Worm (Caenorhabditis elegans) whole organism, L4 larva: ENCODE data around the gene efn-3.

Source experiments
- D1046.2 ChIP-seq: fragments of 200-800 bp; sonication (Bioruptor generic); IDR thresholded peaks from 2 replicates; pipeline ENCODE4 v1.3.6; 2022; ENCODE audit warnings: missing genetic modification characterization, missing compliant biosample characterization
- F26F4.8 ChIP-seq: fragments of 200-800 bp; sonication (Bioruptor generic); conservative IDR thresholded peaks from 2 replicates; pipeline ENCODE4 v1.3.6; 2022; ENCODE audit warnings: missing genetic modification characterization, missing compliant biosample characterization
- F37D6.2 ChIP-seq: sonication (generic microtip); optimal IDR thresholded peaks from 2 replicates; lab custom pipeline; 2016; ENCODE audit warnings: mild to moderate bottlenecking, missing genetic modification characterization, missing compliant biosample characterization
- F44E2.7 ChIP-seq: fragments of 200-800 bp; sonication (Bioruptor generic); IDR thresholded peaks from 2 replicates; pipeline ENCODE4 v2.1.2; 2022; ENCODE audit warnings: missing genetic modification characterization, missing compliant biosample characterization
- Y48G9A.11 ChIP-seq: fragments of 200-800 bp; sonication (Bioruptor generic); IDR thresholded peaks from 2 replicates; pipeline ENCODE4 v1.3.6; 2022; ENCODE audit warnings: missing genetic modification reagents, missing genetic modification characterization, missing compliant biosample characterization
- ZK546.5 ChIP-seq, 2 experiments: sonication (generic microtip); optimal IDR thresholded peaks; 2 replicates each; lab custom pipeline; 2017; ENCODE audit warnings: missing biosample characterization in 2 of 2, missing genetic modification characterization in 2 of 2
- arid-1 ChIP-seq: fragments of 200-800 bp; sonication (Bioruptor generic); conservative IDR thresholded peaks from 2 replicates; pipeline ENCODE4 v1.3.6; 2022; ENCODE audit warnings: missing genetic modification reagents, missing genetic modification characterization, missing compliant biosample characterization
- ceh-20 ChIP-seq: fragments of 200-800 bp; sonication (Bioruptor generic); IDR thresholded peaks from 2 replicates; pipeline ENCODE4 v1.3.6; 2022; ENCODE audit warnings: missing genetic modification reagents, missing genetic modification characterization, missing compliant biosample characterization
- ctbp-1 ChIP-seq: fragments of 200-800 bp; sonication (Bioruptor generic); IDR thresholded peaks from 2 replicates; pipeline ENCODE4 v1.3.6; 2022; ENCODE audit warnings: missing genetic modification reagents, missing genetic modification characterization, missing compliant biosample characterization
- daf-12 ChIP-seq: fragments of 150-350 bp; optimal IDR thresholded peaks from 2 replicates; lab custom pipeline; 2014; ENCODE audit warnings: missing biosample characterization, missing genetic modification reagents, missing genetic modification characterization
- daf-16 ChIP-seq, 3 experiments: sonication (generic microtip); optimal IDR thresholded peaks; 2 replicates each; lab custom pipeline; 2016 to 2017; ENCODE audit warnings: missing genetic modification characterization in 3 of 3, missing genetic modification reagents in 3 of 3, mild to moderate bottlenecking in 2 of 3, missing compliant biosample characterization in 2 of 3, missing biosample characterization in 1 of 3, moderate library complexity in 1 of 3
- daf-19 ChIP-seq: fragments of 200-800 bp; sonication (Bioruptor generic); conservative IDR thresholded peaks from 2 replicates; pipeline ENCODE4 v1.3.6; 2022; ENCODE audit warnings: missing genetic modification characterization, missing compliant biosample characterization
- dmd-8 ChIP-seq: fragments of 200-800 bp; sonication (Bioruptor generic); IDR thresholded peaks from 2 replicates; pipeline ENCODE4 v1.3.6; 2022; ENCODE audit warnings: missing genetic modification characterization, missing compliant biosample characterization
- dmd-9 ChIP-seq: fragments of 200-800 bp; sonication (Bioruptor generic); IDR thresholded peaks from 2 replicates; pipeline ENCODE4 v1.3.6; 2022; ENCODE audit warnings: missing genetic modification reagents, missing genetic modification characterization, missing compliant biosample characterization
- dve-1 ChIP-seq: sonication (generic microtip); optimal IDR thresholded peaks from 2 replicates; lab custom pipeline; 2017; ENCODE audit warnings: antibody characterized with exemption, mild to moderate bottlenecking, missing genetic modification characterization, missing compliant biosample characterization; ENCODE audit not compliant: insufficient read depth
- egl-27 ChIP-seq: sonication (generic microtip); optimal IDR thresholded peaks from 3 replicates; lab custom pipeline; 2017; ENCODE audit warnings: missing biosample characterization, missing genetic modification reagents, missing genetic modification characterization
- egl-43 ChIP-seq: fragments of 200-800 bp; sonication (Bioruptor generic); IDR thresholded peaks from 2 replicates; pipeline ENCODE4 v1.3.6; 2022; ENCODE audit warnings: missing genetic modification reagents, missing genetic modification characterization, missing compliant biosample characterization
- fos-1 ChIP-seq: fragments of 150-350 bp; optimal IDR thresholded peaks from 2 replicates; lab custom pipeline; 2014; ENCODE audit warnings: missing biosample characterization, missing genetic modification characterization
- gei-8 ChIP-seq: fragments of 200-800 bp; sonication (Bioruptor generic); optimal IDR thresholded peaks from 2 replicates; lab custom pipeline; 2018; ENCODE audit warnings: mild to moderate bottlenecking, missing genetic modification characterization, missing compliant biosample characterization
- hif-1 ChIP-seq, 2 experiments: sonication (generic microtip); optimal IDR thresholded peaks; 2 replicates each; lab custom pipeline; 2016 to 2017; ENCODE audit warnings: missing compliant biosample characterization in 2 of 2, missing genetic modification characterization in 2 of 2, missing genetic modification reagents in 2 of 2, missing genotype in 2 of 2, mild to moderate bottlenecking in 1 of 2
- lim-7 ChIP-seq: fragments of 200-800 bp; sonication (Bioruptor generic); IDR thresholded peaks from 2 replicates; pipeline ENCODE4 v1.3.6; 2022; ENCODE audit warnings: missing genetic modification characterization, missing compliant biosample characterization
- lin-15B ChIP-seq: fragments of 150-350 bp; sonication (generic microtip); optimal IDR thresholded peaks from 3 replicates; lab custom pipeline; 2014; ENCODE audit warnings: missing biosample characterization, missing genetic modification characterization
- lin-29 ChIP-seq: fragments of 200-800 bp; sonication (Bioruptor generic); IDR thresholded peaks from 2 replicates; pipeline ENCODE4 v1.3.6; 2022; ENCODE audit warnings: missing genetic modification reagents, missing genetic modification characterization, missing compliant biosample characterization
- lin-38 ChIP-seq: fragments of 200-800 bp; sonication (Bioruptor generic); IDR thresholded peaks from 2 replicates; pipeline ENCODE4 v1.3.6; 2022; ENCODE audit warnings: missing genetic modification reagents, missing genetic modification characterization, missing compliant biosample characterization
- lin-39 ChIP-seq: fragments of 150-350 bp; optimal IDR thresholded peaks from 2 replicates; lab custom pipeline; 2014; ENCODE audit warnings: missing biosample characterization, missing genetic modification reagents, missing genetic modification characterization
- mep-1 ChIP-seq: fragments of 150-350 bp; sonication (generic microtip); optimal IDR thresholded peaks from 3 replicates; lab custom pipeline; 2014; ENCODE audit warnings: missing biosample characterization, missing genetic modification characterization
- nhr-111 ChIP-seq: fragments of 200-800 bp; sonication (Bioruptor generic); optimal IDR thresholded peaks from 2 replicates; lab custom pipeline; 2018; ENCODE audit warnings: mild to moderate bottlenecking, missing genetic modification characterization, missing compliant biosample characterization
- nhr-237 ChIP-seq: sonication (generic microtip); optimal IDR thresholded peaks from 2 replicates; lab custom pipeline; 2017; ENCODE audit warnings: missing biosample characterization, missing genetic modification characterization
- nhr-41 ChIP-seq: fragments of 200-800 bp; sonication (Bioruptor generic); IDR thresholded peaks from 2 replicates; pipeline ENCODE4 v1.3.6; 2022; ENCODE audit warnings: missing genetic modification reagents, missing genetic modification characterization, missing compliant biosample characterization
- nhr-48 ChIP-seq: sonication (generic microtip); optimal IDR thresholded peaks from 2 replicates; lab custom pipeline; 2016; ENCODE audit warnings: mild to moderate bottlenecking, missing genetic modification characterization, missing compliant biosample characterization
- nhr-76 ChIP-seq: fragments of 150-350 bp; optimal IDR thresholded peaks from 2 replicates; lab custom pipeline; 2014; ENCODE audit warnings: missing biosample characterization, missing genetic modification characterization
- php-3 ChIP-seq: fragments of 200-800 bp; sonication (Bioruptor generic); IDR thresholded peaks from 2 replicates; pipeline ENCODE4 v1.3.6; 2022; ENCODE audit warnings: missing genetic modification reagents, missing genetic modification characterization, missing compliant biosample characterization
- rbr-2 ChIP-seq: sonication (generic microtip); optimal IDR thresholded peaks from 2 replicates; lab custom pipeline; 2016; ENCODE audit warnings: missing genotype, missing genetic modification characterization, missing compliant biosample characterization
- sdz-12 ChIP-seq: fragments of 200-800 bp; sonication (Bioruptor generic); optimal IDR thresholded peaks from 2 replicates; lab custom pipeline; 2018; ENCODE audit warnings: mild to moderate bottlenecking, missing genetic modification characterization, missing compliant biosample characterization
- skn-1 ChIP-seq: fragments of 150-350 bp; optimal IDR thresholded peaks from 2 replicates; lab custom pipeline; 2014; ENCODE audit warnings: missing biosample characterization, missing genetic modification characterization
- snpc-1.2 ChIP-seq: fragments of 200-800 bp; sonication (Bioruptor generic); IDR thresholded peaks from 2 replicates; pipeline ENCODE4 v1.3.6; 2022; ENCODE audit warnings: missing genetic modification reagents, missing genetic modification characterization, missing compliant biosample characterization
- spr-1 ChIP-seq: sonication (generic microtip); optimal IDR thresholded peaks from 2 replicates; lab custom pipeline; 2016; ENCODE audit warnings: mild to moderate bottlenecking, missing genetic modification characterization, missing compliant biosample characterization
- unc-62 ChIP-seq, 3 experiments: fragments of 150-350 bp in 1 of 3; sonication (generic microtip); optimal IDR thresholded peaks in 2 of 3; peaks in 1 of 3; 1 replicate in 1 of 3; 2 replicates in 2 of 3; lab custom pipeline; 2014 to 2017; ENCODE audit warnings: missing biosample characterization in 3 of 3, missing genetic modification characterization in 3 of 3, missing genetic modification reagents in 3 of 3, missing genotype in 1 of 3
- vab-7 ChIP-seq: fragments of 200-800 bp; sonication (Bioruptor generic); IDR thresholded peaks from 2 replicates; pipeline ENCODE4 v1.3.6; 2022; ENCODE audit warnings: missing genetic modification reagents, missing genetic modification characterization, missing compliant biosample characterization
- zag-1 ChIP-seq: fragments of 150-350 bp; optimal IDR thresholded peaks from 2 replicates; lab custom pipeline; 2014; ENCODE audit warnings: missing biosample characterization, missing genetic modification characterization
- zfp-2 ChIP-seq: sonication (generic microtip); optimal IDR thresholded peaks from 2 replicates; lab custom pipeline; 2016; ENCODE audit warnings: mild to moderate bottlenecking, missing genetic modification characterization, missing compliant biosample characterization
- zfp-3 ChIP-seq: fragments of 200-800 bp; sonication (Bioruptor generic); conservative IDR thresholded peaks from 2 replicates; pipeline ENCODE4 v1.3.6; 2022; ENCODE audit warnings: missing genetic modification reagents, missing genetic modification characterization, missing compliant biosample characterization
- zip-11 ChIP-seq: fragments of 200-800 bp; sonication (Bioruptor generic); IDR thresholded peaks from 2 replicates; pipeline ENCODE4 v1.3.6; 2022; ENCODE audit warnings: missing genetic modification characterization, missing compliant biosample characterization
- zip-2 ChIP-seq: fragments of 150-350 bp; optimal IDR thresholded peaks from 2 replicates; lab custom pipeline; 2014; ENCODE audit warnings: missing biosample characterization, missing genetic modification characterization
- ztf-7 ChIP-seq: fragments of 150-350 bp; optimal IDR thresholded peaks from 2 replicates; lab custom pipeline; 2014; ENCODE audit warnings: missing biosample characterization, missing genetic modification characterization

Gene efn-3

ce11 chrX:13444267-13444666, 33.0 kb downstream of the efn-3 start (continued):
- TF ChIP-seq dve-1 (tag; lab: Kevin White, UChicago), result no peak

DNA sequence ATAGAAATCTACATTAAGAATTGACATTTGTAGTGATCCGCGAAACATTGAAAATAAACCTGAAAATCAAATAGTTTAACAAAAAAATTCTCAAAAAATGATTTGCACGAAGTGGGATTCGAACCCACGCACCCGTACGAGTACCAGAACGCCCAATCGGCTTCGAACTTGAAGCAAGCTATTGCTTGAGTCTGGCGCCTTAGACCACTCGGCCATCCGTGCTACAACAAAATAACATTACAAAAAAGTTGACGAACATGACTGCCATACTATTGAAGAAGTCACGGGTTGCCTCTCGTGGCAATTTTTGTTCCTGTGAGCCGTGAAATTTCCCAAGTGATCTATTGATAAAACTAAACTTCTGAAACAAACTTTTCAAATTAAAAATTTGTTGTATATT, 34.0 kb downstream of the efn-3 start:
- TF ChIP-seq vab-7 (GFP tag; lab: Robert Waterston, UW) (peak; percentile 48; the same call in 1 of the 2 replicates), egl-43 (GFP tag; lab: Robert Waterston, UW) (peak; percentile 72), D1046.2 (GFP tag; lab: Robert Waterston, UW) (0 out of 2 replicates have a peak, but pooled peaks have one; percentile 21), lim-7 (GFP tag; lab: Robert Waterston, UW) (0 out of 2 replicates have a peak, but pooled peaks have one; percentile 46), lin-29 (no peak), gei-8 (GFP tag; lab: Kevin White, UChicago) (no peak), daf-16 (GFP tag; optimal IDR thresholded peaks at IDR 0.05; lab: Kevin White, UChicago) (peak in 1 of 2 experiments; percentile 18), daf-16 (tag; optimal IDR thresholded peaks at IDR 0.05; lab: Kevin White, UChicago) (no peak), snpc-1.2 (peak; percentile 80), dmd-8 (0 out of 2 replicates have a peak, but pooled peaks have one; percentile 15), lin-38 (GFP tag; lab: Robert Waterston, UW) (peak; percentile 35)

DNA sequence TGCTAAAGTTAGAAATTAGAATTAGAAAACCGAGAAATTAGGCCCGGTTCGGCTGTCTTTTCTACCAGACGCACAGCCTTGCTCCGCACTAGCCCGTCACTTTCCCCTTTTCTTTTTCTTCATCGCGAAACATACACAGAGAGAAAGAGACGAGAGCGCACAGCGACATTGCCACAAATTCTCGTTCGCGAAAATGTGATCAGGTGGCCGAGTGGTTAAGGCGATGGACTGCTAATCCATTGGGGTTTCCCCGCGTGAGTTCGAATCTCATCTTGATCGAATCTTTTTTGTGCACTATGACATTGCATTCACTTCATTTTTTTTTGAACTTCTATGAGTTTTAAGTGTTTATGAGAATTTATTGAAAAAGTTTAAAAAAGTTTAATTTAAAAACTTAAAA, 34.8 kb downstream of the efn-3 start:
- TF ChIP-seq nhr-48 (tag; lab: Kevin White, UChicago) (peak; percentile 31), fos-1 (tag; lab: Kevin White, UChicago) (no peak), dmd-9 (GFP tag; lab: Robert Waterston, UW) (no peak), spr-1 (tag; lab: Kevin White, UChicago) (peak; percentile 44), egl-27 (tag; lab: Kevin White, UChicago) (no peak), F44E2.7 (no peak), D1046.2 (GFP tag; lab: Robert Waterston, UW) (0 out of 2 replicates have a peak, but pooled peaks have one; percentile 69), Y48G9A.11 (GFP tag; lab: Robert Waterston, UW) (no peak), F37D6.2 (peak; percentile 66), ctbp-1 (0 out of 2 replicates have a peak, but pooled peaks have one; percentile 14), ZK546.5 (tag; optimal IDR thresholded peaks at IDR 0.05; lab: Kevin White, UChicago) (no peak), daf-19 (GFP tag; lab: Robert Waterston, UW) (no peak), ztf-7 (tag; lab: Kevin White, UChicago) (peak; percentile 51), rbr-2 (tag; lab: Kevin White, UChicago) (peak; percentile 74), daf-12 (tag; lab: Kevin White, UChicago) (no peak), ceh-20 (GFP tag; lab: Robert Waterston, UW) (peak; percentile 62; the same call in 1 of the 2 replicates), php-3 (GFP tag; lab: Robert Waterston, UW) (peak; percentile 27; the same call in 1 of the 2 replicates), zag-1 (no peak), nhr-41 (no peak), F26F4.8 (peak; percentile 42; the same call in 1 of the 2 replicates), nhr-111 (GFP tag; lab: Kevin White, UChicago) (no peak), zip-2 (peak; percentile 23), vab-7 (GFP tag; lab: Robert Waterston, UW) (peak; percentile 77), sdz-12 (GFP tag; lab: Kevin White, UChicago) (no peak), nhr-237 (no peak), unc-62 (GFP tag; optimal IDR thresholded peaks at IDR 0.05 in 1 of 2; lab: Kevin White, UChicago) (no peak), unc-62 (tag; optimal IDR thresholded peaks at IDR 0.05; lab: Kevin White, UChicago) (no peak), lin-15B (tag; lab: Kevin White, UChicago) (no peak), zfp-3 (peak; percentile 37; the same call in 1 of the 2 replicates), snpc-1.2 (peak; percentile 81), zfp-2 (no peak), skn-1 (tag; lab: Kevin White, UChicago) (no peak), hif-1 (tag; optimal IDR thresholded peaks at IDR 0.05; lab: Kevin White, UChicago) (no peak), nhr-76 (tag; lab: Kevin White, UChicago) (no peak), mep-1 (no peak), arid-1 (GFP tag; lab: Robert Waterston, UW) (0 out of 2 replicates have a peak, but pooled peaks have one; percentile 53), dve-1 (tag; lab: Kevin White, UChicago) (peak; percentile 38), zip-11 (GFP tag; lab: Robert Waterston, UW) (0 out of 2 replicates have a peak, but pooled peaks have one; percentile 27), lin-39 (tag; lab: Kevin White, UChicago) (no peak)
